Worm (Caenorhabditis elegans) whole organism, dauer: ENCODE results near the gene hum-4.

Source experiments
- unc-62 ChIP-seq: sonication (generic microtip); optimal IDR thresholded peaks from 2 replicates; lab custom pipeline; 2017; ENCODE audit warnings: missing biosample characterization, missing genetic modification reagents, missing genetic modification characterization

Gene hum-4

ce11 chrX:11469600-11469999 is 36.2 kb upstream of the hum-4 start:
- no peak for TF ChIP-seq unc-62 (GFP tag; lab: Kevin White, UChicago)

- TF ChIP-seq unc-62 (GFP tag; lab: Kevin White, UChicago): no peak
These were observed 35.4 kb upstream of the hum-4 start for ce11 chrX:11468814-11469213.

- no peak for TF ChIP-seq unc-62 (GFP tag; lab: Kevin White, UChicago)
These were observed 33.9 kb upstream of the hum-4 start for ce11 chrX:11467320-11467732.

ce11 chrX:11466444-11467319 is 33.3 kb upstream of the hum-4 start:
- no peak for TF ChIP-seq unc-62 (GFP tag; lab: Kevin White, UChicago)

ce11 chrX:11465215-11465614 is 31.8 kb upstream of the hum-4 start, which contains the start of gene lin-14:
Gene lin-14 (plus strand): TSS chrX:11465560.
- TF ChIP-seq unc-62 (GFP tag; lab: Kevin White, UChicago): no peak

ce11 chrX:11464271-11465103 is 31.1 kb upstream of the hum-4 start:
- no peak for TF ChIP-seq unc-62 (GFP tag; lab: Kevin White, UChicago)

ce11 chrX:11463568-11463967 is 30.2 kb upstream of the hum-4 start:
- TF ChIP-seq unc-62 (GFP tag; lab: Kevin White, UChicago): no peak

- TF ChIP-seq unc-62 (GFP tag; lab: Kevin White, UChicago): no peak
These were observed 29.6 kb upstream of the hum-4 start for ce11 chrX:11463005-11463404.

ce11 chrX:11462112-11462511 is 28.7 kb upstream of the hum-4 start:
- no peak for TF ChIP-seq unc-62 (GFP tag; lab: Kevin White, UChicago)

ce11 chrX:11461545-11461944 is 28.2 kb upstream of the hum-4 start:
- no peak for TF ChIP-seq unc-62 (GFP tag; lab: Kevin White, UChicago)

ce11 chrX:11456665-11457064 is 23.3 kb upstream of the hum-4 start:
- no peak for TF ChIP-seq unc-62 (GFP tag; lab: Kevin White, UChicago)

- TF ChIP-seq unc-62 (GFP tag; lab: Kevin White, UChicago): no peak
These were observed 20.8 kb upstream of the hum-4 start, which contains the start of gene F48C5.2 for ce11 chrX:11454231-11454630. Gene F48C5.2 (minus strand): TSS chrX:11454331.

ce11 chrX:11452316-11452715 is 18.9 kb upstream of the hum-4 start:
- TF ChIP-seq unc-62 (GFP tag; lab: Kevin White, UChicago): no peak

- no peak for TF ChIP-seq unc-62 (GFP tag; lab: Kevin White, UChicago)
These were observed 16.9 kb upstream of the hum-4 start for ce11 chrX:11450261-11450660.

ce11 chrX:11447695-11448094 is 14.3 kb upstream of the hum-4 start:
- TF ChIP-seq unc-62 (GFP tag; lab: Kevin White, UChicago): no peak

- no peak for TF ChIP-seq unc-62 (GFP tag; lab: Kevin White, UChicago)
These were observed 13.1 kb upstream of the hum-4 start, which contains the start of gene igeg-2 for ce11 chrX:11446535-11446934. Gene igeg-2 (minus strand): TSS chrX:11446635.
